Worm (Caenorhabditis elegans) whole organism, L4/young adult: Measurements from ENCODE around the gene F35G12.12.

Source experiments
- W03F9.2 ChIP-seq: fragments of 150-350 bp; optimal IDR thresholded peaks from 2 replicates; lab custom pipeline; 2014; ENCODE audit warnings: missing biosample characterization, missing genetic modification characterization
- dao-5 ChIP-seq: sonication (generic microtip); optimal IDR thresholded peaks from 2 replicates; lab custom pipeline; 2016; ENCODE audit warnings: missing genotype, missing genetic modification characterization, moderate library complexity, missing compliant biosample characterization
- him-1 ChIP-seq: sonication (generic microtip); optimal IDR thresholded peaks from 2 replicates; lab custom pipeline; 2016; ENCODE audit warnings: missing genotype, missing genetic modification reagents, missing genetic modification characterization, missing compliant biosample characterization

DNA sequence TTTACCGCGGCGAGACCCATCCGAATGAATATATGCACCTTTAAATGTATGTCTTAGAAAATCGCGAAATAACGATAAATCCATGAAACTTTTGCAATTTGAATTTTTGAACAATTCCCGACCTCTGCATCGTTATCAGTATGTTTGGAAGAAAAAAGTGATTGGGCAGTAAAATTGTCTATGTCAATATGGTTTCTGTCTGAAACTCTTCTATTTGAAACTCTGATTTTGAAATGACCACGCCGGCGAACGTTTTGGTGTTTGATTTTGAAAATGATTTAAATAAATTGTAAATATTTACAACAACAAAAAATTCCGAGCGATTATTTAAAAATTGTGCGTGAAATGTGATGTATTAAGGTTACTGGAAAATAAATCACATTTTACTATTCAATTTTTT is 20.3 kb upstream of the F35G12.12 start:
- TF ChIP-seq him-1 (tag; lab: Kevin White, UChicago): no peak
- TF ChIP-seq dao-5: no peak
- no peak for TF ChIP-seq W03F9.2 (tag; lab: Kevin White, UChicago)
